Fruit fly (Drosophila melanogaster) whole organism, embryonic: ENCODE results near the gene CG42781.
A peak's percentile ranks its signal among the peaks of the same experiment; 100 is the strongest.

Source experiments
- Asciz ChIP-seq: fragments of 200-800 bp; sonication (Bioruptor generic); optimal IDR thresholded peaks from 2 replicates; lab custom pipeline; 2017; ENCODE audit warnings: missing biosample characterization, mild to moderate bottlenecking, missing genetic modification characterization, missing genetic modification reagents
- B-H1 ChIP-seq: fragments of 200-800 bp; sonication (Bioruptor generic); IDR thresholded peaks from 3 replicates; pipeline ENCODE4 v1.3.6; 2022; ENCODE audit warnings: missing biosample characterization, missing genetic modification characterization
- CG10959 ChIP-seq: fragments of 200-800 bp; sonication (Bioruptor generic); IDR thresholded peaks from 2 replicates; pipeline ENCODE4 v1.3.6; 2022; ENCODE audit warnings: missing biosample characterization, missing genetic modification characterization
- CG11085 ChIP-seq: fragments of 200-800 bp; sonication (Bioruptor generic); IDR thresholded peaks from 2 replicates; pipeline ENCODE4 v1.3.6; 2022; ENCODE audit warnings: missing biosample characterization, missing genetic modification characterization
- CG11504 ChIP-seq: fragments of 200-800 bp; sonication (Bioruptor generic); optimal IDR thresholded peaks from 3 replicates; lab custom pipeline; 2019; ENCODE audit warnings: missing biosample characterization, mild to moderate bottlenecking, missing genetic modification characterization, moderate library complexity
- CG16779 ChIP-seq: fragments of 200-800 bp; sonication (Bioruptor generic); IDR thresholded peaks from 2 replicates; pipeline ENCODE4 v1.3.6; 2022; ENCODE audit warnings: missing biosample characterization, missing genetic modification characterization
- CG18476 ChIP-seq: fragments of 200-800 bp; sonication (Bioruptor generic); optimal IDR thresholded peaks from 2 replicates; lab custom pipeline; 2016; ENCODE audit warnings: missing biosample characterization, mild to moderate bottlenecking, missing genetic modification characterization
- CG2129 ChIP-seq: fragments of 200-800 bp; sonication (Bioruptor generic); IDR thresholded peaks from 2 replicates; pipeline ENCODE4 v1.3.6; 2022; ENCODE audit warnings: missing biosample characterization, missing genetic modification characterization; ENCODE audit not compliant: partially characterized antibody
- CG3281 ChIP-seq: fragments of 200-800 bp; sonication (Bioruptor generic); optimal IDR thresholded peaks from 3 replicates; lab custom pipeline; 2017; ENCODE audit warnings: missing biosample characterization, mild to moderate bottlenecking, missing genetic modification characterization
- CG33213 ChIP-seq: fragments of 200-800 bp; sonication (Bioruptor generic); optimal IDR thresholded peaks from 3 replicates; lab custom pipeline; 2016; ENCODE audit warnings: missing biosample characterization, missing genetic modification characterization
- CG4424 ChIP-seq: fragments of 200-800 bp; sonication (Bioruptor generic); optimal IDR thresholded peaks from 3 replicates; lab custom pipeline; 2016; ENCODE audit warnings: missing biosample characterization, missing genetic modification characterization
- CG6791 ChIP-seq: fragments of 200-800 bp; sonication (Bioruptor generic); IDR thresholded peaks from 3 replicates; pipeline ENCODE4 v1.3.6; 2022; ENCODE audit warnings: missing biosample characterization, missing genetic modification characterization; ENCODE audit not compliant: partially characterized antibody
- CG7556 ChIP-seq: fragments of 200-800 bp; sonication (Bioruptor generic); optimal IDR thresholded peaks from 2 replicates; lab custom pipeline; 2017; ENCODE audit warnings: missing biosample characterization, mild to moderate bottlenecking, missing genetic modification characterization
- CG7745 ChIP-seq: fragments of 200-800 bp; sonication (Bioruptor generic); optimal IDR thresholded peaks from 2 replicates; lab custom pipeline; 2018; ENCODE audit warnings: missing biosample characterization, mild to moderate bottlenecking, missing genetic modification characterization, moderate library complexity
- D ChIP-seq, 2 experiments: fragments of 200-800 bp in 1 of 2; fragments of >200 bp in 1 of 2; sonication (Bioruptor generic) in 1 of 2; optimal IDR thresholded peaks; 2 replicates in 1 of 2; 3 replicates in 1 of 2; lab custom pipeline; 2017; ENCODE audit warnings: mild to moderate bottlenecking in 1 of 2, missing biosample characterization in 1 of 2, missing genetic modification characterization in 1 of 2, missing genetic modification reagents in 1 of 2
- ERR ChIP-seq: fragments of 200-800 bp; sonication (Bioruptor generic); optimal IDR thresholded peaks from 2 replicates; lab custom pipeline; 2016; ENCODE audit warnings: missing biosample characterization, missing genetic modification characterization
- H15 ChIP-seq: fragments of 200-800 bp; sonication (Bioruptor generic); IDR thresholded peaks from 3 replicates; pipeline ENCODE4 v1.3.6; 2022; ENCODE audit warnings: missing biosample characterization, missing genetic modification characterization
- HmgZ ChIP-seq: fragments of 200-800 bp; sonication (Bioruptor generic); optimal IDR thresholded peaks from 2 replicates; lab custom pipeline; 2018; ENCODE audit warnings: missing biosample characterization, mild to moderate bottlenecking, missing genetic modification characterization
- Hmr ChIP-seq: fragments of 200-800 bp; sonication (Bioruptor generic); optimal IDR thresholded peaks from 3 replicates; lab custom pipeline; 2017; ENCODE audit warnings: mild to moderate bottlenecking, missing biosample characterization, missing genetic modification reagents, missing genetic modification characterization
- Hmx ChIP-seq: fragments of 200-800 bp; sonication (Bioruptor generic); optimal IDR thresholded peaks from 2 replicates; lab custom pipeline; 2016; ENCODE audit warnings: missing biosample characterization, missing genetic modification characterization
- Kr ChIP-seq: fragments of 200-800 bp; sonication (Bioruptor generic); optimal IDR thresholded peaks from 2 replicates; lab custom pipeline; 2017; ENCODE audit warnings: missing biosample characterization, mild to moderate bottlenecking, missing genetic modification characterization
- Lhr ChIP-seq: fragments of 200-800 bp; sonication (Bioruptor generic); optimal IDR thresholded peaks from 3 replicates; lab custom pipeline; 2017; ENCODE audit warnings: mild to moderate bottlenecking, missing biosample characterization, missing genetic modification reagents, missing genetic modification characterization
- MESR4 ChIP-seq: fragments of 200-800 bp; sonication (Bioruptor generic); optimal IDR thresholded peaks from 2 replicates; lab custom pipeline; 2018; ENCODE audit warnings: missing biosample characterization, mild to moderate bottlenecking, missing genetic modification characterization, moderate library complexity
- Mad ChIP-seq: fragments of 200-800 bp; sonication (Bioruptor generic); optimal IDR thresholded peaks from 2 replicates; lab custom pipeline; 2016; ENCODE audit warnings: missing biosample characterization, missing genetic modification characterization
- Myb ChIP-seq: fragments of 200-800 bp; sonication (Bioruptor generic); optimal IDR thresholded peaks from 2 replicates; lab custom pipeline; 2016; ENCODE audit warnings: missing biosample characterization, missing genetic modification characterization
- NFAT ChIP-seq: fragments of 200-800 bp; sonication (Bioruptor generic); IDR thresholded peaks from 2 replicates; pipeline ENCODE4 v1.3.6; 2022; ENCODE audit warnings: missing biosample characterization, missing genetic modification characterization
- Rfx ChIP-seq: fragments of 200-800 bp; sonication (Bioruptor generic); IDR thresholded peaks from 2 replicates; pipeline ENCODE4 v1.3.6; 2022; ENCODE audit warnings: missing biosample characterization, missing genetic modification characterization
- Side ChIP-seq: fragments of 200-800 bp; sonication (Bioruptor generic); optimal IDR thresholded peaks from 2 replicates; lab custom pipeline; 2016; ENCODE audit warnings: missing biosample characterization, missing genetic modification characterization
- Vsx1 ChIP-seq: fragments of 200-800 bp; sonication (Bioruptor generic); optimal IDR thresholded peaks from 2 replicates; lab custom pipeline; 2017; ENCODE audit warnings: missing biosample characterization, mild to moderate bottlenecking, missing genetic modification characterization, missing genetic modification reagents
- ab ChIP-seq: fragments of 200-800 bp; sonication (Bioruptor generic); optimal IDR thresholded peaks from 2 replicates; lab custom pipeline; 2016; ENCODE audit warnings: missing biosample characterization, missing genetic modification characterization
- ara ChIP-seq: fragments of 200-800 bp; sonication (Bioruptor generic); IDR thresholded peaks from 2 replicates; pipeline ENCODE4 v1.3.6; 2022; ENCODE audit warnings: missing biosample characterization, missing genetic modification characterization
- chn ChIP-seq: fragments of 200-800 bp; sonication (Bioruptor generic); optimal IDR thresholded peaks from 2 replicates; lab custom pipeline; 2016; ENCODE audit warnings: missing biosample characterization, missing genetic modification characterization
- ftz-f1 ChIP-seq: fragments of 200-800 bp; sonication (Bioruptor generic); optimal IDR thresholded peaks from 2 replicates; lab custom pipeline; 2016; ENCODE audit warnings: missing biosample characterization, missing genetic modification characterization
- fu2 ChIP-seq: fragments of 200-800 bp; sonication (Bioruptor generic); optimal IDR thresholded peaks from 2 replicates; lab custom pipeline; 2016; ENCODE audit warnings: missing biosample characterization, missing genetic modification characterization
- gcm2 ChIP-seq: fragments of 200-800 bp; sonication (Bioruptor generic); optimal IDR thresholded peaks from 2 replicates; lab custom pipeline; 2016; ENCODE audit warnings: missing biosample characterization, missing genetic modification characterization
- gsb-n ChIP-seq: fragments of 200-800 bp; sonication (Bioruptor generic); optimal IDR thresholded peaks from 3 replicates; lab custom pipeline; 2018; ENCODE audit warnings: missing biosample characterization, mild to moderate bottlenecking, missing genetic modification characterization
- gt ChIP-seq: fragments of 200-800 bp; sonication (Bioruptor generic); IDR thresholded peaks from 2 replicates; pipeline ENCODE4 v1.3.6; 2022; ENCODE audit warnings: missing biosample characterization, missing genetic modification characterization
- kay ChIP-seq: fragments of 200-800 bp; sonication (Bioruptor generic); optimal IDR thresholded peaks from 2 replicates; lab custom pipeline; 2016; ENCODE audit warnings: missing biosample characterization, missing genetic modification characterization
- lola ChIP-seq, 3 experiments: fragments of >200 bp in 2 of 3; fragments of 200-800 bp in 1 of 3; sonication (Bioruptor generic) in 1 of 3; optimal IDR thresholded peaks; 2 replicates each; lab custom pipeline; 2017 to 2019; ENCODE audit warnings: missing biosample characterization in 3 of 3, missing genetic modification characterization in 3 of 3, mild to moderate bottlenecking in 1 of 3, moderate library complexity in 1 of 3
- nmo ChIP-seq: fragments of 200-800 bp; sonication (Bioruptor generic); optimal IDR thresholded peaks from 2 replicates; lab custom pipeline; 2018; ENCODE audit warnings: missing biosample characterization, mild to moderate bottlenecking, missing genetic modification characterization, moderate library complexity
- pho ChIP-seq: fragments of 200-800 bp; sonication (Bioruptor generic); optimal IDR thresholded peaks from 2 replicates; lab custom pipeline; 2016; ENCODE audit warnings: missing biosample characterization, missing genetic modification characterization
- pzg ChIP-seq: fragments of 200-800 bp; sonication (Bioruptor generic); optimal IDR thresholded peaks from 3 replicates; lab custom pipeline; 2018; ENCODE audit warnings: missing biosample characterization, mild to moderate bottlenecking, missing genetic modification characterization, moderate library complexity
- ranshi ChIP-seq: fragments of 200-800 bp; sonication (Bioruptor generic); IDR thresholded peaks from 2 replicates; pipeline ENCODE4 v1.3.6; 2022; ENCODE audit warnings: missing biosample characterization, missing genetic modification characterization
- shn ChIP-seq: fragments of 200-800 bp; sonication (Bioruptor generic); optimal IDR thresholded peaks from 3 replicates; lab custom pipeline; 2016; ENCODE audit warnings: missing biosample characterization, missing genetic modification characterization
- sim ChIP-seq: fragments of 200-800 bp; sonication (Bioruptor generic); IDR thresholded peaks from 2 replicates; pipeline ENCODE4 v1.3.6; 2022; ENCODE audit warnings: missing biosample characterization, missing genetic modification characterization
- slbo ChIP-seq: fragments of 200-800 bp; sonication (Bioruptor generic); IDR thresholded peaks from 2 replicates; pipeline ENCODE4 v1.3.6; 2022; ENCODE audit warnings: missing biosample characterization, missing genetic modification characterization
- ssp ChIP-seq: fragments of 200-800 bp; sonication (Bioruptor generic); IDR thresholded peaks from 2 replicates; pipeline ENCODE4 v1.3.6; 2022; ENCODE audit warnings: missing biosample characterization, missing genetic modification characterization
- stc ChIP-seq: fragments of 200-800 bp; sonication (Bioruptor generic); IDR thresholded peaks from 2 replicates; pipeline ENCODE4 v1.3.6; 2022; ENCODE audit warnings: missing biosample characterization, missing genetic modification characterization
- tap ChIP-seq: fragments of 200-800 bp; optimal IDR thresholded peaks from 3 replicates; lab custom pipeline; 2019; ENCODE audit warnings: missing biosample characterization, mild to moderate bottlenecking, missing genetic modification characterization, moderate library complexity
- tx ChIP-seq: fragments of 200-800 bp; sonication (Bioruptor generic); optimal IDR thresholded peaks from 2 replicates; lab custom pipeline; 2016; ENCODE audit warnings: missing biosample characterization, missing genetic modification characterization
- wek ChIP-seq: fragments of 200-800 bp; sonication (Bioruptor generic); optimal IDR thresholded peaks from 3 replicates; lab custom pipeline; 2018; ENCODE audit warnings: missing biosample characterization, mild to moderate bottlenecking, missing genetic modification characterization, moderate library complexity

Gene CG42781

DNA sequence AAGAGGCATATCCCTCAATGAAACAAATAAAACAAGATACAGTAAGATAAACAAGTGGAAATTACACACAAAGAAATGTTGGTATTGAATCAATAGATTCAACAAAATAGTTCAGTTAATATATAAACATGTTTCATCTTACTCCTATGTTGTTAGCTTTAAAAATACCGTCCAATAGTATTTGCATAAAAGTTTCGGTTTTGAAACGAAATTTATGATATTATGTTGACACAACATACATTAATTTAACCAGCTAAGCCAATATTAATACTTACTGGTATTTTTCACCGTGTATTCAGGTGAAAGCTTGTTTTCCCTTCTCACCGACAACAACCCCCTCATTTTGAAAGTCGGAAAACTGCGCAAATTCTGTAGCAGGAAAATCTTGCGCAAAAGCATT, 44.3 kb downstream of the CG42781 start (continued):
- peak; percentile 65 for TF ChIP-seq wek (GFP tag; lab: Kevin White, UChicago)
- TF ChIP-seq Asciz (GFP tag; lab: Kevin White, UChicago) = peak; percentile 55
- no peak for TF ChIP-seq ERR
- peak; percentile 82 for TF ChIP-seq Hmr (GFP tag; lab: Kevin White, UChicago)
- peak; percentile 17 for TF ChIP-seq Mad (GFP tag; lab: Kevin White, UChicago)
- peak; percentile 76 for TF ChIP-seq CG3281 (GFP tag; lab: Kevin White, UChicago)
- TF ChIP-seq CG16779 (GFP tag; lab: Robert Waterston, UW) = no peak
- peak; percentile 59 for TF ChIP-seq gsb-n (tag; lab: Kevin White, UChicago)
- TF ChIP-seq ftz-f1 (GFP tag; lab: Kevin White, UChicago) = no peak
- no peak for TF ChIP-seq CG6791
- TF ChIP-seq CG4424 (GFP tag; lab: Kevin White, UChicago) = peak; percentile 57
- peak; percentile 29 for TF ChIP-seq fu2 (GFP tag; lab: Kevin White, UChicago)
- no peak for TF ChIP-seq pzg (GFP tag; lab: Kevin White, UChicago)
- peak; percentile 19 for TF ChIP-seq Lhr (GFP tag; lab: Kevin White, UChicago)
- TF ChIP-seq nmo (GFP tag; lab: Kevin White, UChicago) = peak; percentile 62
- peak; percentile 26; the same call in 1 of the 2 replicates for TF ChIP-seq ssp (GFP tag; lab: Robert Waterston, UW)
- TF ChIP-seq tx (GFP tag; lab: Kevin White, UChicago) = no peak
- TF ChIP-seq NFAT = no peak
- TF ChIP-seq CG7556 (GFP tag; lab: Kevin White, UChicago) = peak; percentile 71
- no peak for TF ChIP-seq CG7745 (tag; lab: Kevin White, UChicago)
- TF ChIP-seq gcm2 = no peak
- no peak for TF ChIP-seq ab (GFP tag; lab: Kevin White, UChicago)
- TF ChIP-seq MESR4 (GFP tag; lab: Kevin White, UChicago) = no peak
- TF ChIP-seq Rfx = peak; percentile 65
- no peak for TF ChIP-seq Hmx (GFP tag; lab: Kevin White, UChicago)
- TF ChIP-seq Kr (GFP tag; lab: Kevin White, UChicago) = no peak
- TF ChIP-seq HmgZ (tag; lab: Kevin White, UChicago) = peak; percentile 58
- TF ChIP-seq tap (tag; lab: Kevin White, UChicago) = peak; percentile 54
- no peak for TF ChIP-seq ara (GFP tag; lab: Robert Waterston, UW)
- peak; percentile 50; the same call in 1 of the 2 replicates for TF ChIP-seq stc (GFP tag; lab: Robert Waterston, UW)
- peak; percentile 46 for TF ChIP-seq CG18476 (GFP tag; lab: Kevin White, UChicago)
- no peak for TF ChIP-seq sim (GFP tag; lab: Robert Waterston, UW)
- TF ChIP-seq CG10959 (GFP tag; lab: Robert Waterston, UW) = no peak
- peak; percentile 30 for TF ChIP-seq kay (GFP tag; lab: Kevin White, UChicago)
- no peak for TF ChIP-seq gt
- no peak for TF ChIP-seq H15 (GFP tag; lab: Robert Waterston, UW)
- peak; percentile 38; the same call in 1 of the 3 replicates for TF ChIP-seq B-H1 (GFP tag; lab: Robert Waterston, UW)
- TF ChIP-seq ranshi (GFP tag; lab: Robert Waterston, UW) = peak; percentile 36; the same call in 1 of the 2 replicates
- peak; percentile 57 for TF ChIP-seq pho (GFP tag; lab: Kevin White, UChicago)
- TF ChIP-seq Vsx1 (GFP tag; lab: Kevin White, UChicago) = peak; percentile 15
- TF ChIP-seq shn (GFP tag; lab: Kevin White, UChicago) = peak; percentile 29
- peak; percentile 16 for TF ChIP-seq Myb (GFP tag; lab: Kevin White, UChicago)
- TF ChIP-seq D (optimal IDR thresholded peaks at IDR 0.05; lab: Kevin White, UChicago) = no peak
- peak; percentile 58 for TF ChIP-seq D (GFP tag; optimal IDR thresholded peaks at IDR 0.05; lab: Kevin White, UChicago)
- TF ChIP-seq Side (GFP tag; lab: Kevin White, UChicago) = peak; percentile 50
- no peak for TF ChIP-seq CG33213
- peak in 1 of 3 experiments; percentile 63 for TF ChIP-seq lola (GFP tag; optimal IDR thresholded peaks at IDR 0.05; lab: Kevin White, UChicago)
- no peak for TF ChIP-seq CG11085 (GFP tag; lab: Robert Waterston, UW)
- TF ChIP-seq chn = no peak
- TF ChIP-seq slbo (GFP tag; lab: Robert Waterston, UW) = peak; percentile 63
- peak; percentile 80 for TF ChIP-seq CG11504 (tag; lab: Kevin White, UChicago)
- no peak for TF ChIP-seq CG2129 (GFP tag; lab: Robert Waterston, UW)
